Fruit fly (Drosophila melanogaster) whole organism, embryonic: Measurements from ENCODE around the gene rgn.

Source experiments
- CG7928 ChIP-seq: fragments of 200-800 bp; sonication (Bioruptor generic); optimal IDR thresholded peaks from 2 replicates; lab custom pipeline; 2017; ENCODE audit warnings: missing biosample characterization, mild to moderate bottlenecking, missing genetic modification characterization
- CG8765 ChIP-seq: fragments of 200-800 bp; sonication (Bioruptor generic); IDR thresholded peaks from 2 replicates; pipeline ENCODE4 v1.3.6; 2022; ENCODE audit warnings: missing biosample characterization, missing genetic modification characterization
- CG8924 ChIP-seq: fragments of 200-800 bp; optimal IDR thresholded peaks from 3 replicates; lab custom pipeline; 2019; ENCODE audit warnings: missing biosample characterization, mild to moderate bottlenecking, missing genetic modification characterization, moderate library complexity
- Dfd ChIP-seq, 2 experiments: fragments of >200 bp; optimal IDR thresholded peaks; 2 replicates each; lab custom pipeline; 2017; ENCODE audit warnings: missing biosample characterization in 2 of 2, missing genetic modification characterization in 2 of 2
- Ets65A ChIP-seq: fragments of 200-800 bp; sonication (Bioruptor generic); peaks from one replicate; lab custom pipeline; 2016; ENCODE audit warnings: missing biosample characterization, missing genetic modification characterization
- eyg ChIP-seq: fragments of 200-800 bp; sonication (Bioruptor generic); optimal IDR thresholded peaks from 3 replicates; lab custom pipeline; 2016; ENCODE audit warnings: missing biosample characterization, missing genetic modification characterization
- fu2 ChIP-seq: fragments of 200-800 bp; sonication (Bioruptor generic); optimal IDR thresholded peaks from 2 replicates; lab custom pipeline; 2016; ENCODE audit warnings: missing biosample characterization, missing genetic modification characterization
- mam ChIP-seq: fragments of 200-800 bp; sonication (Bioruptor generic); optimal IDR thresholded peaks from 3 replicates; lab custom pipeline; 2016; ENCODE audit warnings: missing biosample characterization, missing genetic modification characterization
- nau ChIP-seq: fragments of 200-800 bp; sonication (Bioruptor generic); optimal IDR thresholded peaks from 3 replicates; lab custom pipeline; 2017; ENCODE audit warnings: missing biosample characterization, mild to moderate bottlenecking, missing genetic modification characterization, missing genetic modification reagents
- odd ChIP-seq: fragments of 200-800 bp; sonication (Bioruptor generic); optimal IDR thresholded peaks from 2 replicates; lab custom pipeline; 2017; ENCODE audit warnings: missing biosample characterization, mild to moderate bottlenecking, missing genetic modification characterization
- psq ChIP-seq: fragments of 200-800 bp; sonication (Bioruptor generic); optimal IDR thresholded peaks from 2 replicates; lab custom pipeline; 2017; ENCODE audit warnings: missing biosample characterization, missing genetic modification characterization
- salm ChIP-seq: fragments of 200-800 bp; sonication (Bioruptor generic); optimal IDR thresholded peaks from 2 replicates; lab custom pipeline; 2018; ENCODE audit warnings: missing biosample characterization, mild to moderate bottlenecking, missing genetic modification characterization

DNA sequence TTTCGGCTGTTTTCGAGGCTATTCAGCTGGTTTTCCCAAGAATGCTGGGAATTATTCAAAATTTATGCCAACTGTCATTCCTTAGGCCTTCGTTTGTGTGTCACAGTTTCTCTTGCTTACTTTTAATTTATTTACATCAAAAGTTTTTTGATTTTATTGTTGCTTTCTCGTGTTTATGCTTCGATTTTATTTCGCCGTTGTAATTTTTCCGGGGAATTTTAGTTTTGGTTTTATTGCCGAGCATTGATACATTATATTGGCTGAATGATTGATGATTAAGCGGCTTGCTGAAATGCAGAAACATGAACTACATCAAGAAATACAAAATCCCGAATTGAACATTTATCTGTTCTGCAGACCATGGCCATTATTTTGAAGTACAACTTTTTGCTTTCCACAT, 15.9 kb downstream of the rgn start:
- no peak for TF ChIP-seq CG8924 (tag; lab: Kevin White, UChicago)
- no peak for TF ChIP-seq odd (GFP tag; lab: Kevin White, UChicago)
- no peak for TF ChIP-seq nau (GFP tag; lab: Kevin White, UChicago)
- TF ChIP-seq eyg, result no peak
- no peak for TF ChIP-seq Dfd (GFP tag; optimal IDR thresholded peaks at IDR 0.05; lab: Kevin White, UChicago)
- TF ChIP-seq Ets65A, result no peak
- TF ChIP-seq CG7928 (GFP tag; lab: Kevin White, UChicago), result no peak
- no peak for TF ChIP-seq psq (GFP tag; lab: Kevin White, UChicago)
- no peak for TF ChIP-seq CG8765 (GFP tag; lab: Robert Waterston, UW)
- no peak for TF ChIP-seq salm (tag; lab: Kevin White, UChicago)
- no peak for TF ChIP-seq fu2
- TF ChIP-seq mam, result no peak
